Worm (Caenorhabditis elegans) whole organism, L4 larva: ENCODE measurements around the gene ced-11.

Source experiments
- D1046.2 ChIP-seq: fragments of 200-800 bp; sonication (Bioruptor generic); IDR thresholded peaks from 2 replicates; pipeline ENCODE4 v1.3.6; 2022; ENCODE audit warnings: missing genetic modification characterization, missing compliant biosample characterization
- F37D6.2 ChIP-seq: sonication (generic microtip); optimal IDR thresholded peaks from 2 replicates; lab custom pipeline; 2016; ENCODE audit warnings: mild to moderate bottlenecking, missing genetic modification characterization, missing compliant biosample characterization
- F44E2.7 ChIP-seq: fragments of 200-800 bp; sonication (Bioruptor generic); IDR thresholded peaks from 2 replicates; pipeline ENCODE4 v2.1.2; 2022; ENCODE audit warnings: missing genetic modification characterization, missing compliant biosample characterization
- T20F7.1 ChIP-seq: fragments of 200-800 bp; sonication (Bioruptor generic); optimal IDR thresholded peaks from 2 replicates; lab custom pipeline; 2018; ENCODE audit warnings: mild to moderate bottlenecking, missing genetic modification characterization, missing compliant biosample characterization
- T26A8.4 ChIP-seq: fragments of 200-800 bp; sonication (Bioruptor generic); IDR thresholded peaks from 2 replicates; pipeline ENCODE4 v1.3.6; 2022; ENCODE audit warnings: missing genetic modification characterization, missing compliant biosample characterization
- Y105C5A.15 ChIP-seq: fragments of 200-800 bp; sonication (Bioruptor generic); IDR thresholded peaks from 2 replicates; pipeline ENCODE4 v1.3.6; 2022; ENCODE audit warnings: missing genetic modification characterization, missing compliant biosample characterization
- Y48G9A.11 ChIP-seq: fragments of 200-800 bp; sonication (Bioruptor generic); IDR thresholded peaks from 2 replicates; pipeline ENCODE4 v1.3.6; 2022; ENCODE audit warnings: missing genetic modification reagents, missing genetic modification characterization, missing compliant biosample characterization
- ZK546.5 ChIP-seq, 2 experiments: sonication (generic microtip); optimal IDR thresholded peaks; 2 replicates each; lab custom pipeline; 2017; ENCODE audit warnings: missing biosample characterization in 2 of 2, missing genetic modification characterization in 2 of 2
- aly-2 ChIP-seq: sonication (generic microtip); optimal IDR thresholded peaks from 2 replicates; lab custom pipeline; 2018; ENCODE audit warnings: missing biosample characterization, missing genetic modification characterization
- attf-4 ChIP-seq: sonication (generic microtip); optimal IDR thresholded peaks from 3 replicates; lab custom pipeline; 2017; ENCODE audit warnings: missing biosample characterization, missing genetic modification characterization
- ceh-20 ChIP-seq: fragments of 200-800 bp; sonication (Bioruptor generic); IDR thresholded peaks from 2 replicates; pipeline ENCODE4 v1.3.6; 2022; ENCODE audit warnings: missing genetic modification reagents, missing genetic modification characterization, missing compliant biosample characterization
- ceh-44 ChIP-seq: fragments of 200-800 bp; sonication (Bioruptor generic); IDR thresholded peaks from 2 replicates; pipeline ENCODE4 v1.3.6; 2022; ENCODE audit warnings: missing genetic modification reagents, missing genetic modification characterization, missing compliant biosample characterization
- ceh-82 ChIP-seq: sonication (generic microtip); optimal IDR thresholded peaks from 2 replicates; lab custom pipeline; 2017; ENCODE audit warnings: missing biosample characterization, missing genetic modification characterization
- ces-1 ChIP-seq: fragments of 150-350 bp; sonication (generic microtip); optimal IDR thresholded peaks from 4 replicates; lab custom pipeline; 2014; ENCODE audit warnings: missing biosample characterization, missing genetic modification reagents, missing genetic modification characterization
- daf-16 ChIP-seq, 3 experiments: sonication (generic microtip); optimal IDR thresholded peaks; 2 replicates each; lab custom pipeline; 2016 to 2017; ENCODE audit warnings: missing genetic modification characterization in 3 of 3, missing genetic modification reagents in 3 of 3, mild to moderate bottlenecking in 2 of 3, missing compliant biosample characterization in 2 of 3, missing biosample characterization in 1 of 3, moderate library complexity in 1 of 3
- daf-19 ChIP-seq: fragments of 200-800 bp; sonication (Bioruptor generic); conservative IDR thresholded peaks from 2 replicates; pipeline ENCODE4 v1.3.6; 2022; ENCODE audit warnings: missing genetic modification characterization, missing compliant biosample characterization
- dmd-9 ChIP-seq: fragments of 200-800 bp; sonication (Bioruptor generic); IDR thresholded peaks from 2 replicates; pipeline ENCODE4 v1.3.6; 2022; ENCODE audit warnings: missing genetic modification reagents, missing genetic modification characterization, missing compliant biosample characterization
- dpl-1 ChIP-seq: fragments of 150-350 bp; optimal IDR thresholded peaks from 2 replicates; lab custom pipeline; 2014; ENCODE audit warnings: missing biosample characterization, missing genetic modification reagents, missing genetic modification characterization
- duxl-1 ChIP-seq: sonication (generic microtip); optimal IDR thresholded peaks from 2 replicates; lab custom pipeline; 2016; ENCODE audit warnings: mild to moderate bottlenecking, missing genetic modification characterization, moderate library complexity, missing compliant biosample characterization; ENCODE audit not compliant: poor library complexity
- dve-1 ChIP-seq: sonication (generic microtip); optimal IDR thresholded peaks from 2 replicates; lab custom pipeline; 2017; ENCODE audit warnings: antibody characterized with exemption, mild to moderate bottlenecking, missing genetic modification characterization, missing compliant biosample characterization; ENCODE audit not compliant: insufficient read depth
- egl-27 ChIP-seq: sonication (generic microtip); optimal IDR thresholded peaks from 3 replicates; lab custom pipeline; 2017; ENCODE audit warnings: missing biosample characterization, missing genetic modification reagents, missing genetic modification characterization
- fkh-10 ChIP-seq: fragments of 150-350 bp; optimal IDR thresholded peaks from 2 replicates; lab custom pipeline; 2014; ENCODE audit warnings: missing biosample characterization, missing genetic modification reagents, missing genetic modification characterization
- gei-8 ChIP-seq: fragments of 200-800 bp; sonication (Bioruptor generic); optimal IDR thresholded peaks from 2 replicates; lab custom pipeline; 2018; ENCODE audit warnings: mild to moderate bottlenecking, missing genetic modification characterization, missing compliant biosample characterization
- hlh-11 ChIP-seq: fragments of 200-800 bp; sonication (Bioruptor generic); optimal IDR thresholded peaks from 2 replicates; lab custom pipeline; 2018; ENCODE audit warnings: mild to moderate bottlenecking, missing genetic modification characterization, missing compliant biosample characterization
- hlh-30 ChIP-seq: sonication (generic microtip); optimal IDR thresholded peaks from 2 replicates; lab custom pipeline; 2017; ENCODE audit warnings: antibody characterized with exemption, mild to moderate bottlenecking, missing genetic modification characterization, missing compliant biosample characterization; ENCODE audit not compliant: insufficient read depth
- hmg-1.1 ChIP-seq: fragments of 200-800 bp; sonication (Bioruptor generic); IDR thresholded peaks from 2 replicates; pipeline ENCODE4 v1.3.6; 2022; ENCODE audit warnings: missing genetic modification reagents, missing genetic modification characterization, missing compliant biosample characterization
- lim-7 ChIP-seq: fragments of 200-800 bp; sonication (Bioruptor generic); IDR thresholded peaks from 2 replicates; pipeline ENCODE4 v1.3.6; 2022; ENCODE audit warnings: missing genetic modification characterization, missing compliant biosample characterization
- lin-29 ChIP-seq: fragments of 200-800 bp; sonication (Bioruptor generic); IDR thresholded peaks from 2 replicates; pipeline ENCODE4 v1.3.6; 2022; ENCODE audit warnings: missing genetic modification reagents, missing genetic modification characterization, missing compliant biosample characterization
- lin-38 ChIP-seq: fragments of 200-800 bp; sonication (Bioruptor generic); IDR thresholded peaks from 2 replicates; pipeline ENCODE4 v1.3.6; 2022; ENCODE audit warnings: missing genetic modification reagents, missing genetic modification characterization, missing compliant biosample characterization
- lin-39 ChIP-seq: fragments of 150-350 bp; optimal IDR thresholded peaks from 2 replicates; lab custom pipeline; 2014; ENCODE audit warnings: missing biosample characterization, missing genetic modification reagents, missing genetic modification characterization
- lsy-2 ChIP-seq, 2 experiments: fragments of 150-350 bp in 1 of 2; sonication (generic microtip) in 1 of 2; optimal IDR thresholded peaks; 2 replicates each; lab custom pipeline; 2014 to 2017; ENCODE audit warnings: missing biosample characterization in 2 of 2, missing genetic modification characterization in 2 of 2
- madf-9 ChIP-seq: fragments of 200-800 bp; sonication (Bioruptor generic); conservative IDR thresholded peaks from 2 replicates; pipeline ENCODE4 v1.3.6; 2022; ENCODE audit warnings: missing genetic modification reagents, missing genetic modification characterization, missing compliant biosample characterization
- mdl-1 ChIP-seq, 2 experiments: fragments of 150-350 bp in 1 of 2; sonication (generic microtip) in 1 of 2; optimal IDR thresholded peaks; 2 replicates each; lab custom pipeline; 2014 to 2017; ENCODE audit warnings: missing biosample characterization in 2 of 2, missing genetic modification characterization in 2 of 2
- mep-1 ChIP-seq: fragments of 150-350 bp; sonication (generic microtip); optimal IDR thresholded peaks from 3 replicates; lab custom pipeline; 2014; ENCODE audit warnings: missing biosample characterization, missing genetic modification characterization
- mes-2 ChIP-seq: sonication (generic microtip); optimal IDR thresholded peaks from 2 replicates; lab custom pipeline; 2016; ENCODE audit warnings: missing genotype, mild to moderate bottlenecking, missing genetic modification characterization, missing compliant biosample characterization; ENCODE audit not compliant: poor library complexity, severe bottlenecking
- mxl-2 ChIP-seq: fragments of 200-800 bp; sonication (Bioruptor generic); conservative IDR thresholded peaks from 2 replicates; pipeline ENCODE4 v1.3.6; 2022; ENCODE audit warnings: missing genetic modification reagents, missing genetic modification characterization, missing compliant biosample characterization
- mxl-3 ChIP-seq: fragments of 200-800 bp; sonication (Bioruptor generic); optimal IDR thresholded peaks from 2 replicates; lab custom pipeline; 2018; ENCODE audit warnings: mild to moderate bottlenecking, missing genetic modification characterization, missing compliant biosample characterization
- nhr-11 ChIP-seq: fragments of 150-350 bp; optimal IDR thresholded peaks from 2 replicates; lab custom pipeline; 2014; ENCODE audit warnings: missing biosample characterization, missing genetic modification characterization
- nhr-111 ChIP-seq: fragments of 200-800 bp; sonication (Bioruptor generic); optimal IDR thresholded peaks from 2 replicates; lab custom pipeline; 2018; ENCODE audit warnings: mild to moderate bottlenecking, missing genetic modification characterization, missing compliant biosample characterization
- nhr-237 ChIP-seq: sonication (generic microtip); optimal IDR thresholded peaks from 2 replicates; lab custom pipeline; 2017; ENCODE audit warnings: missing biosample characterization, missing genetic modification characterization
- nhr-28 ChIP-seq: fragments of 150-350 bp; optimal IDR thresholded peaks from 2 replicates; lab custom pipeline; 2014; ENCODE audit warnings: missing biosample characterization, missing genetic modification characterization
- nhr-42 ChIP-seq: fragments of 200-800 bp; sonication (Bioruptor generic); IDR thresholded peaks from 2 replicates; pipeline ENCODE4 v1.3.6; 2022; ENCODE audit warnings: missing genetic modification characterization, missing compliant biosample characterization
- nhr-48 ChIP-seq: sonication (generic microtip); optimal IDR thresholded peaks from 2 replicates; lab custom pipeline; 2016; ENCODE audit warnings: mild to moderate bottlenecking, missing genetic modification characterization, missing compliant biosample characterization
- set-16 ChIP-seq: fragments of 200-800 bp; sonication (Bioruptor generic); IDR thresholded peaks from 2 replicates; pipeline ENCODE4 v1.3.6; 2022; ENCODE audit warnings: missing genetic modification reagents, missing genetic modification characterization, missing compliant biosample characterization
- tra-1 ChIP-seq: fragments of 200-800 bp; sonication (Bioruptor generic); IDR thresholded peaks from 2 replicates; pipeline ENCODE4 v1.3.6; 2022; ENCODE audit warnings: missing genetic modification reagents, missing genetic modification characterization, missing compliant biosample characterization
- unc-39 ChIP-seq: sonication (generic microtip); optimal IDR thresholded peaks from 2 replicates; lab custom pipeline; 2017; ENCODE audit warnings: missing biosample characterization, missing genetic modification characterization
- zag-1 ChIP-seq: fragments of 150-350 bp; optimal IDR thresholded peaks from 2 replicates; lab custom pipeline; 2014; ENCODE audit warnings: missing biosample characterization, missing genetic modification characterization
- zfp-2 ChIP-seq: sonication (generic microtip); optimal IDR thresholded peaks from 2 replicates; lab custom pipeline; 2016; ENCODE audit warnings: mild to moderate bottlenecking, missing genetic modification characterization, missing compliant biosample characterization
- zip-11 ChIP-seq: fragments of 200-800 bp; sonication (Bioruptor generic); IDR thresholded peaks from 2 replicates; pipeline ENCODE4 v1.3.6; 2022; ENCODE audit warnings: missing genetic modification characterization, missing compliant biosample characterization

Gene ced-11

DNA sequence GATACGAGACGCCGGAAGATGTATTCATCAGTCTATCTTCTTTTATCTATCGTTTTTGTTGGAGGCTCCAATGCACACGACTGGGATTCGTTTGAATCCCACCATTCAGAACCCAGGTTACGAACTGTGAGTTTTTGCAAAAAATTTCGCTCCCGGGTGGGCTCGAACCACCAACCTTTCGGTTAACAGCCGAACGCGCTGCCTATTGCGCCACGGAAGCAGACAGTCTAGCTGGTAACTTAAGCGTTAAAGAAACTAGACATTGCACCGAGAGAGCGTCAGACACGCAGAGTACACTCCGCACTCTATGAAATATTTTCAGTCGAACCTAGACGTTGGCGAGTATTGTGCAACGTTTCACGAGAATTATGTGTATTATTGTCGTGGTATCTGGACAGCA, 15.3 kb upstream of the ced-11 start:
- 0 out of 2 replicates have a peak, but pooled peaks have one; percentile 71 for TF ChIP-seq F44E2.7 (GFP tag; lab: Robert Waterston, UW)
- no peak for TF ChIP-seq lin-39
- peak; percentile 84 for TF ChIP-seq lin-38 (GFP tag; lab: Robert Waterston, UW)
- peak; percentile 76 for TF ChIP-seq D1046.2 (GFP tag; lab: Robert Waterston, UW)
- no peak for TF ChIP-seq egl-27 (tag; lab: Kevin White, UChicago)
- TF ChIP-seq T20F7.1 (GFP tag; lab: Kevin White, UChicago): peak; percentile 35
- peak; percentile 23 for TF ChIP-seq nhr-48 (tag; lab: Kevin White, UChicago)
- TF ChIP-seq nhr-28 (tag; lab: Kevin White, UChicago): peak; percentile 17
- TF ChIP-seq mxl-3: peak; percentile 0
- TF ChIP-seq daf-19 (GFP tag; lab: Robert Waterston, UW): peak; percentile 67; the same call in 1 of the 2 replicates
- 0 out of 2 replicates have a peak, but pooled peaks have one; percentile 35 for TF ChIP-seq mxl-2
- TF ChIP-seq fkh-10 (GFP tag; lab: Kevin White, UChicago): no peak
- 0 out of 2 replicates have a peak, but pooled peaks have one; percentile 25 for TF ChIP-seq zip-11 (GFP tag; lab: Robert Waterston, UW)
- TF ChIP-seq duxl-1: peak; percentile 49
- no peak for TF ChIP-seq F37D6.2
- TF ChIP-seq Y105C5A.15 (GFP tag; lab: Robert Waterston, UW): peak; percentile 77; the same call in 1 of the 2 replicates
- peak; percentile 52 for TF ChIP-seq gei-8 (GFP tag; lab: Kevin White, UChicago)
- peak; percentile 73 for TF ChIP-seq mes-2 (tag; lab: Kevin White, UChicago)
- peak; percentile 1 for TF ChIP-seq dpl-1
- no peak for TF ChIP-seq ZK546.5 (tag; optimal IDR thresholded peaks at IDR 0.05; lab: Kevin White, UChicago)
- TF ChIP-seq tra-1: peak; percentile 73
- TF ChIP-seq lim-7 (GFP tag; lab: Robert Waterston, UW): peak; percentile 95
- no peak for TF ChIP-seq attf-4 (tag; lab: Kevin White, UChicago)
- TF ChIP-seq mdl-1 (tag; optimal IDR thresholded peaks at IDR 0.05; lab: Kevin White, UChicago): peak in 1 of 2 experiments; percentile 15
- peak; percentile 23 for TF ChIP-seq nhr-11 (tag; lab: Kevin White, UChicago)
- TF ChIP-seq dmd-9 (GFP tag; lab: Robert Waterston, UW): peak; percentile 67
- no peak for TF ChIP-seq dve-1
- no peak for TF ChIP-seq mep-1
- peak; percentile 74 for TF ChIP-seq T26A8.4
- TF ChIP-seq daf-16 (GFP tag; optimal IDR thresholded peaks at IDR 0.05; lab: Kevin White, UChicago): peak in 1 of 2 experiments; percentile 59
- TF ChIP-seq daf-16 (tag; optimal IDR thresholded peaks at IDR 0.05; lab: Kevin White, UChicago): no peak
- TF ChIP-seq zag-1 (tag; lab: Kevin White, UChicago): no peak
- TF ChIP-seq lsy-2 (tag; optimal IDR thresholded peaks at IDR 0.05; lab: Kevin White, UChicago): no peak
- TF ChIP-seq set-16 (GFP tag; lab: Robert Waterston, UW): peak; percentile 20; the same call in 1 of the 2 replicates
- TF ChIP-seq hmg-1.1: peak; percentile 70
- no peak for TF ChIP-seq nhr-42 (GFP tag; lab: Robert Waterston, UW)
- TF ChIP-seq hlh-11: peak; percentile 43
- TF ChIP-seq ceh-44 (GFP tag; lab: Robert Waterston, UW): peak; percentile 91
- TF ChIP-seq nhr-111 (GFP tag; lab: Kevin White, UChicago): peak; percentile 59
- TF ChIP-seq ceh-82 (tag; lab: Kevin White, UChicago): no peak
- no peak for TF ChIP-seq aly-2 (tag; lab: Kevin White, UChicago)
- TF ChIP-seq Y48G9A.11 (GFP tag; lab: Robert Waterston, UW): peak; percentile 82
- TF ChIP-seq hlh-30 (tag; lab: Kevin White, UChicago): no peak
- TF ChIP-seq lin-29: 0 out of 2 replicates have a peak, but pooled peaks have one; percentile 56
- no peak for TF ChIP-seq zfp-2 (tag; lab: Kevin White, UChicago)
- no peak for TF ChIP-seq ces-1 (GFP tag; lab: Kevin White, UChicago)
- TF ChIP-seq unc-39 (tag; lab: Kevin White, UChicago): no peak
- TF ChIP-seq nhr-237: no peak
- TF ChIP-seq ceh-20 (GFP tag; lab: Robert Waterston, UW): peak; percentile 38
- TF ChIP-seq madf-9 (GFP tag; lab: Robert Waterston, UW): peak; percentile 65
